Worm (Caenorhabditis elegans): Measurements from ENCODE around the gene gyg-2.

DNA sequence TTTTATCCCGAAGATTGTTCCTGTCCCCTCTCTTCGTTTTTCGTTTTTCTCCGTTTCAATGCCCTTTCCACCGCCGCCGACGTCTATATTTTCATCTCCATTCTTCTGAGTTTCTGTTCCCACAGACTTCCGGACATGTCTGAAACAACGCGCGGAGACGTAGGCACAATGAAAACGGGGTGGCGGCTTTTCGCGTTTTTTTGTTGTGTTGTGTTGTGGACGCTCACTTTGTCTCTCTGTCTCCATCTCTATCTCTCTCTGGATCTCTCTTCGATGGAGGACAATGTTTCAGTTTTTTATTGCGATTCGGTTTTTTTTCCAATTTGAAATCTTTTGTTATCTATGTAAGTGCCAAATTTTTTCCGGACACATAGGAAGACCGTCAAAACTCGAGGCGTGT is 13.9 kb upstream of the gyg-2 start:
- no peak for TF ChIP-seq dao-5 (tag; optimal IDR thresholded peaks at IDR 0.05)
- no peak for TF ChIP-seq W03F9.2 (tag; optimal IDR thresholded peaks at IDR 0.05)

Data from whole organism, L4/young adult.